Worm (Caenorhabditis elegans) whole organism, L1 larva: ENCODE results near the gene T22G5.3.

ENCODE experiments used
- C34B4.2 ChIP-seq: sonication (generic microtip); optimal IDR thresholded peaks from 2 replicates; lab custom pipeline; 2017; ENCODE audit warnings: mild to moderate bottlenecking, missing genetic modification characterization, missing compliant biosample characterization
- alr-1 ChIP-seq: fragments of 200-800 bp; sonication (Bioruptor generic); optimal IDR thresholded peaks from 2 replicates; lab custom pipeline; 2018; ENCODE audit warnings: borderline replicate concordance, mild to moderate bottlenecking, missing genetic modification characterization, missing compliant biosample characterization
- blmp-1 ChIP-seq: fragments of 150-350 bp; optimal IDR thresholded peaks from 2 replicates; lab custom pipeline; 2014; ENCODE audit warnings: missing biosample characterization, missing genetic modification characterization
- fos-1 ChIP-seq: fragments of 150-350 bp; optimal IDR thresholded peaks from 2 replicates; lab custom pipeline; 2014; ENCODE audit warnings: missing biosample characterization, missing genetic modification characterization
- hlh-17 ChIP-seq: fragments of 200-800 bp; sonication (Bioruptor generic); optimal IDR thresholded peaks from 2 replicates; lab custom pipeline; 2018; ENCODE audit warnings: missing genetic modification characterization, mild to moderate bottlenecking, missing compliant biosample characterization, moderate library complexity, borderline replicate concordance
- lin-35 ChIP-seq, 2 experiments: fragments of 150-350 bp; optimal IDR thresholded peaks; 2 replicates each; lab custom pipeline; 2014; ENCODE audit warnings: missing biosample characterization in 2 of 2, missing genetic modification characterization in 2 of 2, missing genetic modification reagents in 2 of 2
- lsy-2 ChIP-seq, 2 experiments: fragments of 150-350 bp; optimal IDR thresholded peaks; 2 replicates each; lab custom pipeline; 2014; ENCODE audit warnings: missing biosample characterization in 2 of 2, missing genetic modification characterization in 2 of 2
- mep-1 ChIP-seq: fragments of 150-350 bp; optimal IDR thresholded peaks from 2 replicates; lab custom pipeline; 2014; ENCODE audit warnings: missing biosample characterization, missing genetic modification characterization
- nhr-20 ChIP-seq: sonication (generic microtip); optimal IDR thresholded peaks from 2 replicates; lab custom pipeline; 2016; ENCODE audit warnings: mild to moderate bottlenecking, missing genetic modification characterization, missing compliant biosample characterization
- nhr-28 ChIP-seq: fragments of 150-350 bp; optimal IDR thresholded peaks from 2 replicates; lab custom pipeline; 2014; ENCODE audit warnings: missing biosample characterization, missing genetic modification characterization
- rnt-1 ChIP-seq: sonication (generic microtip); optimal IDR thresholded peaks from 2 replicates; lab custom pipeline; 2016; ENCODE audit warnings: mild to moderate bottlenecking, missing genetic modification characterization, moderate library complexity, missing compliant biosample characterization
- skn-1 ChIP-seq: fragments of 150-350 bp; optimal IDR thresholded peaks from 2 replicates; lab custom pipeline; 2014; ENCODE audit warnings: missing biosample characterization, missing genetic modification characterization
- unc-62 ChIP-seq: fragments of 150-350 bp; optimal IDR thresholded peaks from 2 replicates; lab custom pipeline; 2014; ENCODE audit warnings: missing biosample characterization, missing genetic modification reagents, missing genetic modification characterization

DNA sequence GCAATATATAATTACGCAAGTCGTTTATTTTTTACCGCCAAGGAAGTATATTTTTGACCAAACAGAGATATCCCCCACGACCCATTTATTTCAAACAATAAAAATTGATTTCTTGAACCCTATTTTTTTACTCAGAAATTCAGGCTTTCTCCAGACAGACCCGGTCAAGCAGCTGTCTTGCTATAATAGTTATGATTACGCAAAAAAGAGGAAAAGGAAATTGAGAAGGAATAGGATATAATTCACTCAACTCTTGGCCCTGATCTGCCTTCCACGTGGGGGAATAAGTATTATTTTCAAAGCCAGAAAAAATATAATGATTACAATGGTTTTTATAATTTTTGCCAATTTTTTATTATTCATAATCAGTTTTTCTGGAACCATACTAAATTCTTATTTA lies 23.6 kb upstream of the T22G5.3 start, which contains the start of gene srx-136:
- TF ChIP-seq lsy-2 (tag; optimal IDR thresholded peaks at IDR 0.05; lab: Kevin White, UChicago) (no peak), skn-1 (tag; lab: Kevin White, UChicago) (no peak), mep-1 (tag; lab: Kevin White, UChicago) (no peak), hlh-17 (no peak), C34B4.2 (no peak), alr-1 (tag; lab: Kevin White, UChicago) (no peak), lin-35 (GFP tag; optimal IDR thresholded peaks at IDR 0.05; lab: Kevin White, UChicago) (no peak), blmp-1 (no peak), fos-1 (tag; lab: Kevin White, UChicago) (no peak), unc-62 (GFP tag; lab: Kevin White, UChicago) (no peak), nhr-20 (tag; lab: Kevin White, UChicago) (no peak), nhr-28 (tag; lab: Kevin White, UChicago) (no peak), rnt-1 (no peak)
